Comparison of ENCODE assay signal across 2 fruit fly cellular contexts in genomic region chr2L:5268198-5268597, dm6.
A peak's percentile ranks its signal among the peaks of the same experiment; 100 is the strongest.
TF ChIP-seq lines count a peak whose summit lies in the region.

Gene Cyp4ac3, plus strand, starts transcription at chr2L:5268498.

- TF ChIP-seq CTCF in whole organism, embryonic (GFP tag; optimal IDR thresholded peaks at IDR 0.05; lab: Kevin White, UChicago) = no peak

TF ChIP-seq in whole organism, adult, 20 proteins besides CTCF, POLR2A, EP300 and RAD21:
- TF ChIP-seq CG12768 (GFP tag; optimal IDR thresholded peaks at IDR 0.05; lab: Kevin White, UChicago) (peak; percentile 50), Clk (GFP tag; optimal IDR thresholded peaks at IDR 0.05; lab: Kevin White, UChicago) (no peak)

TF ChIP-seq in whole organism, embryonic, 481 proteins besides CTCF, POLR2A, EP300 and RAD21:
- TF ChIP-seq Elba2 (GFP tag; optimal IDR thresholded peaks at IDR 0.05; lab: Kevin White, UChicago) (no peak), Blimp-1 (GFP tag; optimal IDR thresholded peaks at IDR 0.05; lab: Kevin White, UChicago) (peak; percentile 41)
